Worm (Caenorhabditis elegans) whole organism, mixed stage, embryonic: ENCODE data around the gene obr-3.

Source experiments
- M03D4.4 ChIP-seq: sonication (generic microtip); optimal IDR thresholded peaks from 2 replicates; lab custom pipeline; 2017; ENCODE audit warnings: mild to moderate bottlenecking, missing genetic modification characterization, missing compliant biosample characterization
- bed-3 ChIP-seq: fragments of 200-800 bp; sonication (Bioruptor generic); optimal IDR thresholded peaks from 3 replicates; lab custom pipeline; 2018; ENCODE audit warnings: mild to moderate bottlenecking, missing genetic modification characterization, moderate library complexity, missing compliant biosample characterization
- blmp-1 ChIP-seq: fragments of 150-350 bp; optimal IDR thresholded peaks from 2 replicates; lab custom pipeline; 2014; ENCODE audit warnings: missing biosample characterization, missing genetic modification characterization
- ceh-39 ChIP-seq: fragments of 150-350 bp; optimal IDR thresholded peaks from 2 replicates; lab custom pipeline; 2014; ENCODE audit warnings: missing biosample characterization, missing genetic modification characterization
- ceh-83 ChIP-seq: fragments of 200-800 bp; sonication (Bioruptor generic); optimal IDR thresholded peaks from 2 replicates; lab custom pipeline; 2018; ENCODE audit warnings: mild to moderate bottlenecking, missing genetic modification characterization, missing compliant biosample characterization
- ces-1 ChIP-seq: fragments of 150-350 bp; optimal IDR thresholded peaks from 2 replicates; lab custom pipeline; 2014; ENCODE audit warnings: missing biosample characterization, missing genetic modification reagents, missing genetic modification characterization
- cnd-1 ChIP-seq: fragments of 200-800 bp; sonication (Bioruptor generic); optimal IDR thresholded peaks from 2 replicates; lab custom pipeline; 2018; ENCODE audit warnings: mild to moderate bottlenecking, missing genetic modification characterization, missing compliant biosample characterization
- drap-1 ChIP-seq: fragments of 200-800 bp; sonication (Bioruptor generic); optimal IDR thresholded peaks from 3 replicates; lab custom pipeline; 2018; ENCODE audit warnings: mild to moderate bottlenecking, missing genetic modification characterization, missing compliant biosample characterization
- elt-1 ChIP-seq: sonication (generic microtip); optimal IDR thresholded peaks from 2 replicates; lab custom pipeline; 2017; ENCODE audit warnings: missing genetic modification characterization, mild to moderate bottlenecking, missing compliant biosample characterization, antibody characterized with exemption, moderate library complexity, borderline replicate concordance; ENCODE audit not compliant: insufficient read depth
- elt-3 ChIP-seq: fragments of 150-350 bp; optimal IDR thresholded peaks from 2 replicates; lab custom pipeline; 2014; ENCODE audit warnings: missing biosample characterization, missing genetic modification characterization
- flh-1 ChIP-seq: fragments of 200-800 bp; sonication (Bioruptor generic); optimal IDR thresholded peaks from 2 replicates; lab custom pipeline; 2018; ENCODE audit warnings: mild to moderate bottlenecking, missing genetic modification characterization, moderate library complexity, missing compliant biosample characterization
- ham-2 ChIP-seq: fragments of 200-800 bp; sonication (Bioruptor generic); optimal IDR thresholded peaks from 2 replicates; lab custom pipeline; 2018; ENCODE audit warnings: mild to moderate bottlenecking, missing genetic modification characterization, missing compliant biosample characterization
- hlh-1 ChIP-seq: fragments of 150-350 bp; optimal IDR thresholded peaks from 2 replicates; lab custom pipeline; 2014; ENCODE audit warnings: missing biosample characterization, missing genetic modification reagents, missing genetic modification characterization
- lin-13 ChIP-seq: fragments of 150-350 bp; optimal IDR thresholded peaks from 2 replicates; lab custom pipeline; 2014; ENCODE audit warnings: missing biosample characterization, missing genetic modification characterization
- lin-32 ChIP-seq: fragments of 200-800 bp; sonication (Bioruptor generic); optimal IDR thresholded peaks from 2 replicates; lab custom pipeline; 2018; ENCODE audit warnings: mild to moderate bottlenecking, missing genetic modification characterization, missing compliant biosample characterization
- lsy-2 ChIP-seq: fragments of 150-350 bp; optimal IDR thresholded peaks from 2 replicates; lab custom pipeline; 2014; ENCODE audit warnings: missing biosample characterization, missing genetic modification characterization
- mab-5 ChIP-seq: fragments of 150-350 bp; optimal IDR thresholded peaks from 2 replicates; lab custom pipeline; 2014; ENCODE audit warnings: missing biosample characterization, missing genetic modification characterization
- mep-1 ChIP-seq: fragments of 150-350 bp; optimal IDR thresholded peaks from 2 replicates; lab custom pipeline; 2017; ENCODE audit warnings: missing biosample characterization, missing genetic modification reagents, missing genetic modification characterization, inconsistent platforms
- mls-2 ChIP-seq: sonication (generic microtip); optimal IDR thresholded peaks from 2 replicates; lab custom pipeline; 2016; ENCODE audit warnings: mild to moderate bottlenecking, missing genetic modification characterization, moderate library complexity, missing compliant biosample characterization
- nhr-12 ChIP-seq: fragments of 150-350 bp; optimal IDR thresholded peaks from 2 replicates; lab custom pipeline; 2014; ENCODE audit warnings: missing biosample characterization, missing genetic modification characterization
- nhr-2 ChIP-seq: fragments of 150-350 bp; optimal IDR thresholded peaks from 2 replicates; lab custom pipeline; 2014; ENCODE audit warnings: missing biosample characterization, missing genetic modification characterization
- nhr-237 ChIP-seq: fragments of 150-350 bp; optimal IDR thresholded peaks from 2 replicates; lab custom pipeline; 2014; ENCODE audit warnings: missing biosample characterization, missing genetic modification characterization
- nhr-28 ChIP-seq: fragments of 150-350 bp; optimal IDR thresholded peaks from 2 replicates; lab custom pipeline; 2014; ENCODE audit warnings: missing biosample characterization, missing genetic modification characterization
- nhr-76 ChIP-seq: sonication (generic microtip); optimal IDR thresholded peaks from 2 replicates; lab custom pipeline; 2017; ENCODE audit warnings: missing biosample characterization, missing genetic modification characterization
- pha-4 ChIP-seq: fragments of 150-350 bp; optimal IDR thresholded peaks from 2 replicates; lab custom pipeline; 2018; ENCODE audit warnings: missing biosample characterization, missing genetic modification reagents, missing genetic modification characterization
- sem-2 ChIP-seq: fragments of 200-800 bp; sonication (Bioruptor generic); optimal IDR thresholded peaks from 2 replicates; lab custom pipeline; 2018; ENCODE audit warnings: mild to moderate bottlenecking, missing genetic modification characterization, missing compliant biosample characterization
- snpc-4 ChIP-seq: fragments of 150-350 bp; optimal IDR thresholded peaks from 2 replicates; lab custom pipeline; 2014; ENCODE audit warnings: missing biosample characterization, missing genetic modification characterization
- sptf-1 ChIP-seq: sonication (generic microtip); optimal IDR thresholded peaks from 2 replicates; lab custom pipeline; 2017; ENCODE audit warnings: mild to moderate bottlenecking, missing genetic modification characterization, moderate library complexity, missing compliant biosample characterization
- tbx-8 ChIP-seq: fragments of 200-800 bp; sonication (Bioruptor generic); optimal IDR thresholded peaks from 2 replicates; lab custom pipeline; 2018; ENCODE audit warnings: mild to moderate bottlenecking, missing genetic modification characterization, moderate library complexity, missing compliant biosample characterization
- unc-120 ChIP-seq: sonication (generic microtip); optimal IDR thresholded peaks from 2 replicates; lab custom pipeline; 2017; ENCODE audit warnings: missing genetic modification characterization, missing compliant biosample characterization; ENCODE audit not compliant: poor library complexity, severe bottlenecking
- unc-39 ChIP-seq: fragments of 150-350 bp; optimal IDR thresholded peaks from 2 replicates; lab custom pipeline; 2014; ENCODE audit warnings: missing biosample characterization, missing genetic modification characterization
- unc-62 ChIP-seq: fragments of 150-350 bp; optimal IDR thresholded peaks from 2 replicates; lab custom pipeline; 2014; ENCODE audit warnings: missing biosample characterization, missing genetic modification reagents, missing genetic modification characterization
- zip-8 ChIP-seq: fragments of 150-350 bp; optimal IDR thresholded peaks from 2 replicates; lab custom pipeline; 2014; ENCODE audit warnings: missing biosample characterization, missing genetic modification characterization
- ztf-11 ChIP-seq: fragments of 150-350 bp; optimal IDR thresholded peaks from 2 replicates; lab custom pipeline; 2014; ENCODE audit warnings: missing biosample characterization, missing genetic modification characterization

Gene obr-3

ce11 chrX:13809773-13810172 lies at the start of gene obr-3:
obr-3 (minus strand) TSS chrX:13809873.
- TF ChIP-seq mab-5 (tag; lab: Kevin White, UChicago) (no peak), tbx-8 (GFP tag; lab: Kevin White, UChicago) (no peak), bed-3 (GFP tag; lab: Kevin White, UChicago) (no peak), lin-13 (tag; lab: Kevin White, UChicago) (no peak), nhr-237 (no peak), nhr-76 (no peak), cnd-1 (tag; lab: Kevin White, UChicago) (no peak), mep-1 (tag; lab: Kevin White, UChicago) (no peak), hlh-1 (no peak), unc-62 (GFP tag; lab: Kevin White, UChicago) (no peak), unc-39 (tag; lab: Kevin White, UChicago) (no peak), unc-120 (tag; lab: Kevin White, UChicago) (no peak), lin-32 (GFP tag; lab: Kevin White, UChicago) (no peak), ceh-83 (GFP tag; lab: Kevin White, UChicago) (no peak), zip-8 (tag; lab: Kevin White, UChicago) (no peak), sptf-1 (no peak), ceh-39 (tag; lab: Kevin White, UChicago) (no peak), ham-2 (no peak), blmp-1 (tag; lab: Kevin White, UChicago) (no peak), snpc-4 (tag; lab: Kevin White, UChicago) (no peak)

ce11 chrX:13858693-13859092 lies 49.0 kb upstream of the obr-3 start, which contains the start of gene M03B6.4:
M03B6.4 (plus strand) TSS chrX:13858841.
- no peak for TF ChIP-seq drap-1
- TF ChIP-seq bed-3 (GFP tag; lab: Kevin White, UChicago) = no peak
- no peak for TF ChIP-seq nhr-76
- no peak for TF ChIP-seq snpc-4 (tag; lab: Kevin White, UChicago)
- TF ChIP-seq zip-8 (tag; lab: Kevin White, UChicago) = peak; percentile 93
- TF ChIP-seq nhr-12 (tag; lab: Kevin White, UChicago) = no peak
- TF ChIP-seq ztf-11 (tag; lab: Kevin White, UChicago) = no peak
- TF ChIP-seq pha-4 (tag; lab: Kevin White, UChicago) = no peak
- TF ChIP-seq mab-5 (tag; lab: Kevin White, UChicago) = no peak
- TF ChIP-seq nhr-2 (tag; lab: Kevin White, UChicago) = peak; percentile 33
- no peak for TF ChIP-seq lsy-2 (tag; lab: Kevin White, UChicago)
- no peak for TF ChIP-seq ceh-83 (GFP tag; lab: Kevin White, UChicago)
- TF ChIP-seq elt-3 (tag; lab: Kevin White, UChicago) = no peak
- no peak for TF ChIP-seq unc-39 (tag; lab: Kevin White, UChicago)
- TF ChIP-seq ces-1 = no peak
- TF ChIP-seq flh-1 (GFP tag; lab: Kevin White, UChicago) = no peak
- no peak for TF ChIP-seq nhr-237
- TF ChIP-seq unc-62 (GFP tag; lab: Kevin White, UChicago) = no peak
- no peak for TF ChIP-seq hlh-1
- TF ChIP-seq cnd-1 (tag; lab: Kevin White, UChicago) = peak; percentile 10
- TF ChIP-seq ceh-39 (tag; lab: Kevin White, UChicago) = peak; percentile 82
- TF ChIP-seq elt-1 (tag; lab: Kevin White, UChicago) = no peak
- TF ChIP-seq lin-13 (tag; lab: Kevin White, UChicago) = no peak
- TF ChIP-seq mep-1 (tag; lab: Kevin White, UChicago) = no peak
- no peak for TF ChIP-seq mls-2 (tag; lab: Kevin White, UChicago)
- TF ChIP-seq nhr-28 (tag; lab: Kevin White, UChicago) = no peak
- no peak for TF ChIP-seq unc-120 (tag; lab: Kevin White, UChicago)
- no peak for TF ChIP-seq sptf-1
- no peak for TF ChIP-seq M03D4.4
- TF ChIP-seq sem-2 (GFP tag; lab: Kevin White, UChicago) = no peak
- no peak for TF ChIP-seq blmp-1 (tag; lab: Kevin White, UChicago)

- TF ChIP-seq drap-1 (no peak), nhr-2 (tag; lab: Kevin White, UChicago) (no peak), sptf-1 (no peak), ceh-83 (GFP tag; lab: Kevin White, UChicago) (no peak), elt-3 (tag; lab: Kevin White, UChicago) (no peak), unc-62 (GFP tag; lab: Kevin White, UChicago) (no peak), nhr-12 (tag; lab: Kevin White, UChicago) (no peak), unc-39 (tag; lab: Kevin White, UChicago) (no peak), M03D4.4 (no peak), blmp-1 (tag; lab: Kevin White, UChicago) (no peak), ztf-11 (tag; lab: Kevin White, UChicago) (no peak), snpc-4 (tag; lab: Kevin White, UChicago) (no peak)
- TF ChIP-seq, all 35 proteins: peak for 0
These were observed 46.3 kb upstream of the obr-3 start for ce11 chrX:13855928-13856327.
